Fruit fly (Drosophila melanogaster) whole organism, wandering third instar larva: ENCODE measurements around the gene CG8349.

Experiments used
- Abd-B ChIP-seq: fragments of >200 bp; optimal IDR thresholded peaks from 2 replicates; lab custom pipeline; 2017; ENCODE audit warnings: missing biosample characterization, missing genetic modification characterization
- CG32264 ChIP-seq: fragments of 200-800 bp; sonication (Bioruptor generic); optimal IDR thresholded peaks from 2 replicates; lab custom pipeline; 2016; ENCODE audit warnings: missing biosample characterization, missing genetic modification characterization
- CG9705 ChIP-seq: fragments of 200-800 bp; sonication (Bioruptor generic); optimal IDR thresholded peaks from 2 replicates; lab custom pipeline; 2018; ENCODE audit warnings: missing biosample characterization, mild to moderate bottlenecking, missing genetic modification characterization
- CrebA ChIP-seq: fragments of 200-800 bp; sonication (Bioruptor generic); optimal IDR thresholded peaks from 2 replicates; lab custom pipeline; 2016; ENCODE audit warnings: missing biosample characterization, mild to moderate bottlenecking, missing genetic modification characterization, borderline replicate concordance
- Dif ChIP-seq: fragments of 200-275, 200-300 bp; sonication (Bioruptor generic); optimal IDR thresholded peaks from 2 replicates; lab custom pipeline; 2018; ENCODE audit warnings: missing biosample characterization, missing genetic modification characterization; ENCODE audit not compliant: partially characterized antibody
- GATAd ChIP-seq: sonication (Bioruptor generic); optimal IDR thresholded peaks from 2 replicates; lab custom pipeline; 2016; ENCODE audit warnings: missing biosample characterization, missing genetic modification characterization
- HLH106 ChIP-seq: fragments of 200-800 bp; optimal IDR thresholded peaks from 3 replicates; lab custom pipeline; 2019; ENCODE audit warnings: missing biosample characterization, mild to moderate bottlenecking, missing genetic modification characterization, moderate library complexity
- Hnf4 ChIP-seq: fragments of 200-800 bp; sonication (Bioruptor generic); optimal IDR thresholded peaks from 2 replicates; lab custom pipeline; 2016; ENCODE audit warnings: missing biosample characterization, mild to moderate bottlenecking, missing genetic modification characterization
- Hr78 ChIP-seq: fragments of >200 bp; optimal IDR thresholded peaks from 2 replicates; lab custom pipeline; 2017; ENCODE audit warnings: missing biosample characterization, missing genetic modification characterization
- Hr83 ChIP-seq: fragments of 200-300 bp; sonication (Bioruptor generic); optimal IDR thresholded peaks from 2 replicates; lab custom pipeline; 2016; ENCODE audit warnings: missing biosample characterization, mild to moderate bottlenecking, missing genetic modification characterization, moderate library complexity; ENCODE audit not compliant: poor library complexity, severe bottlenecking
- Jra ChIP-seq: sonication (Bioruptor generic); optimal IDR thresholded peaks from 2 replicates; lab custom pipeline; 2016; ENCODE audit warnings: missing biosample characterization, missing genetic modification characterization
- Mio ChIP-seq: sonication (Bioruptor generic); optimal IDR thresholded peaks from 2 replicates; lab custom pipeline; 2016; ENCODE audit warnings: missing biosample characterization, missing genetic modification characterization
- Myc ChIP-seq: fragments of >200 bp; optimal IDR thresholded peaks from 2 replicates; lab custom pipeline; 2017
- N ChIP-seq: fragments of >200 bp; optimal IDR thresholded peaks from 2 replicates; lab custom pipeline; 2018; ENCODE audit warnings: missing biosample characterization, missing external identifiers, missing genetic modification characterization
- OdsH ChIP-seq: fragments of 200-800 bp; sonication (Bioruptor generic); optimal IDR thresholded peaks from 2 replicates; lab custom pipeline; 2016; ENCODE audit warnings: missing biosample characterization, mild to moderate bottlenecking, missing genetic modification characterization
- Rel ChIP-seq, 2 experiments: fragments of 200-800 bp; sonication (Bioruptor generic) in 1 of 2; optimal IDR thresholded peaks; 2 replicates in 1 of 2; 3 replicates in 1 of 2; lab custom pipeline; 2016 to 2019; ENCODE audit warnings: mild to moderate bottlenecking in 2 of 2, missing biosample characterization in 2 of 2, missing genetic modification characterization in 2 of 2, moderate library complexity in 1 of 2
- Sp1 ChIP-seq: fragments of 200-800 bp; sonication (Bioruptor generic); optimal IDR thresholded peaks from 3 replicates; lab custom pipeline; 2019; ENCODE audit warnings: missing biosample characterization, mild to moderate bottlenecking, missing genetic modification characterization, moderate library complexity
- Vsx2 ChIP-seq: fragments of 200-300, 225-300 bp; sonication (Bioruptor generic); optimal IDR thresholded peaks from 2 replicates; lab custom pipeline; 2018; ENCODE audit warnings: missing biosample characterization, missing genetic modification characterization; ENCODE audit not compliant: partially characterized antibody
- br ChIP-seq: fragments of 200-800 bp; sonication (Bioruptor generic); optimal IDR thresholded peaks from 2 replicates; lab custom pipeline; 2016; ENCODE audit warnings: missing biosample characterization, missing genetic modification characterization
- brk ChIP-seq: fragments of 200-800 bp; sonication (Bioruptor generic); optimal IDR thresholded peaks from 2 replicates; lab custom pipeline; 2016; ENCODE audit warnings: missing biosample characterization, mild to moderate bottlenecking, missing genetic modification characterization
- dl ChIP-seq, 2 experiments: fragments of 175-275, 200-275 bp in 1 of 2; fragments of 200-275 bp in 1 of 2; sonication (Bioruptor generic); optimal IDR thresholded peaks; lab custom pipeline; 2018; ENCODE audit warnings: mild to moderate bottlenecking in 2 of 2, missing biosample characterization in 2 of 2, missing genetic modification characterization in 2 of 2, moderate library complexity in 2 of 2; ENCODE audit not compliant: partially characterized antibody in 2 of 2, insufficient read depth in 1 of 2
- dmrt93B ChIP-seq: fragments of 200-800 bp; sonication (Bioruptor generic); optimal IDR thresholded peaks from 2 replicates; lab custom pipeline; 2018; ENCODE audit warnings: missing biosample characterization, mild to moderate bottlenecking, missing genetic modification characterization
- dsf ChIP-seq: sonication (Bioruptor generic); optimal IDR thresholded peaks from 2 replicates; lab custom pipeline; 2016; ENCODE audit warnings: missing biosample characterization, missing genetic modification characterization, borderline replicate concordance
- ey ChIP-seq: fragments of 200-800 bp; sonication (Bioruptor generic); optimal IDR thresholded peaks from 2 replicates; lab custom pipeline; 2016; ENCODE audit warnings: missing biosample characterization, missing genetic modification characterization
- foxo ChIP-seq, 2 experiments: fragments of 200-800 bp; sonication (Bioruptor generic); optimal IDR thresholded peaks; 2 replicates in 1 of 2; 3 replicates in 1 of 2; lab custom pipeline; 2016 to 2017; ENCODE audit warnings: missing biosample characterization in 2 of 2, missing genetic modification characterization in 2 of 2
- fru ChIP-seq: fragments of 200-800 bp; sonication (Bioruptor generic); optimal IDR thresholded peaks from 3 replicates; lab custom pipeline; 2016; ENCODE audit warnings: missing biosample characterization, mild to moderate bottlenecking, missing genetic modification characterization
- h ChIP-seq: fragments of 200-800 bp; sonication (Bioruptor generic); optimal IDR thresholded peaks from 3 replicates; lab custom pipeline; 2016; ENCODE audit warnings: missing biosample characterization, mild to moderate bottlenecking, missing genetic modification characterization
- jim ChIP-seq: fragments of 175-275, 200-325 bp; sonication (Bioruptor generic); optimal IDR thresholded peaks from 2 replicates; lab custom pipeline; 2016; ENCODE audit warnings: missing biosample characterization, mild to moderate bottlenecking, missing genetic modification characterization
- lola ChIP-seq: fragments of >200 bp; optimal IDR thresholded peaks from 2 replicates; lab custom pipeline; 2017; ENCODE audit warnings: missing biosample characterization, missing genetic modification characterization
- pan ChIP-seq: fragments of >200 bp; optimal IDR thresholded peaks from 2 replicates; lab custom pipeline; 2017
- psq ChIP-seq: fragments of 200-800 bp; sonication (Bioruptor generic); optimal IDR thresholded peaks from 3 replicates; lab custom pipeline; 2017; ENCODE audit warnings: missing biosample characterization, mild to moderate bottlenecking, missing genetic modification characterization, moderate library complexity
- rgr ChIP-seq: fragments of 200-800 bp; sonication (Bioruptor generic); optimal IDR thresholded peaks from 3 replicates; lab custom pipeline; 2016; ENCODE audit warnings: missing biosample characterization, mild to moderate bottlenecking, missing genetic modification characterization
- sage ChIP-seq: fragments of 200-800 bp; sonication (Bioruptor generic); optimal IDR thresholded peaks from 2 replicates; lab custom pipeline; 2016; ENCODE audit warnings: missing biosample characterization, mild to moderate bottlenecking, missing genetic modification characterization
- sv ChIP-seq: fragments of 200-800 bp; sonication (Bioruptor generic); optimal IDR thresholded peaks from 3 replicates; lab custom pipeline; 2016; ENCODE audit warnings: missing biosample characterization, missing genetic modification characterization
- tai ChIP-seq: sonication (Bioruptor generic); optimal IDR thresholded peaks from 2 replicates; lab custom pipeline; 2016; ENCODE audit warnings: missing biosample characterization, missing genetic modification characterization
- usp ChIP-seq: fragments of >200 bp; optimal IDR thresholded peaks from 2 replicates; lab custom pipeline; 2017; ENCODE audit warnings: missing biosample characterization, missing genetic modification characterization
- woc ChIP-seq: sonication (Bioruptor generic); optimal IDR thresholded peaks from 2 replicates; lab custom pipeline; 2016; ENCODE audit warnings: missing biosample characterization, mild to moderate bottlenecking, missing genetic modification characterization

CG8349 gene

dm6 chr2L:8229628-8230027 is 13.9 kb downstream of the CG8349 start (continued):
- TF ChIP-seq foxo (GFP tag; optimal IDR thresholded peaks at IDR 0.05; lab: Kevin White, UChicago): peak in 1 of 2 experiments; percentile 81
- peak; percentile 50 for TF ChIP-seq psq (GFP tag; lab: Kevin White, UChicago)
- peak; percentile 48 for TF ChIP-seq CG32264 (GFP tag; lab: Kevin White, UChicago)
- TF ChIP-seq h (GFP tag; lab: Kevin White, UChicago): peak; percentile 84
- peak; percentile 46 for TF ChIP-seq sage (GFP tag; lab: Kevin White, UChicago)
- TF ChIP-seq fru (GFP tag; lab: Kevin White, UChicago): peak; percentile 76
- TF ChIP-seq GATAd (GFP tag; lab: Kevin White, UChicago): no peak
- no peak for TF ChIP-seq Vsx2
- no peak for TF ChIP-seq Abd-B (GFP tag; lab: Kevin White, UChicago)
- peak; percentile 64 for TF ChIP-seq ey (GFP tag; lab: Kevin White, UChicago)
- TF ChIP-seq Hr83 (GFP tag; lab: Kevin White, UChicago): no peak
- no peak for TF ChIP-seq CG9705
- TF ChIP-seq N (GFP tag; lab: Kevin White, UChicago): no peak
- TF ChIP-seq sv (GFP tag; lab: Kevin White, UChicago): no peak

DNA sequence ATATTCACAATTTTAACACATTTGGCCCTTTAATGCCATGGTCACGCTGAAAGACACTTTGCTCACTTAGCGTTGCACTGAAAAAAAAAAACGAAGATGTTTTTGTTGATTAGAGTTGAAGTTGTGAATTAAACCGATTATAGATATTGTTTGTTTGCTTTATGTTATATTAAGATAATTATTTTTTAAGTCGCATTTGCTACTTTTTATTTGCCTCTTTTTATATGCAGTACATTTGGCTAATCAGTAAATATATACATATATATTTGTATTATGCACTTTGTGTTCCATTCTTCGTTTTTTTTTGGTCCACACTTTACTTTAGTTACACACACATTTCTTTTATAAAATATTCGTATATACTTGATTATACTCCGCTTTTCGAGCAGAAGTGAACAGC is 14.5 kb downstream of the CG8349 start:
- TF ChIP-seq h (GFP tag; lab: Kevin White, UChicago) (no peak), Jra (GFP tag; lab: Kevin White, UChicago) (no peak), OdsH (GFP tag; lab: Kevin White, UChicago) (peak; percentile 5)

- TF ChIP-seq N (GFP tag; lab: Kevin White, UChicago) (no peak), foxo (GFP tag; optimal IDR thresholded peaks at IDR 0.05; lab: Kevin White, UChicago) (peak in 1 of 2 experiments; percentile 34), Dif (GFP tag; lab: Kevin White, UChicago) (no peak), Hnf4 (GFP tag; lab: Kevin White, UChicago) (peak; percentile 37), rgr (GFP tag; lab: Kevin White, UChicago) (peak; percentile 42), fru (GFP tag; lab: Kevin White, UChicago) (peak; percentile 43), sv (GFP tag; lab: Kevin White, UChicago) (no peak), ey (GFP tag; lab: Kevin White, UChicago) (peak; percentile 42), dmrt93B (GFP tag; lab: Kevin White, UChicago) (no peak), h (GFP tag; lab: Kevin White, UChicago) (peak; percentile 37), tai (GFP tag; lab: Kevin White, UChicago) (no peak), Jra (GFP tag; lab: Kevin White, UChicago) (no peak), psq (GFP tag; lab: Kevin White, UChicago) (peak; percentile 3), HLH106 (tag; lab: Kevin White, UChicago) (peak; percentile 14), br (GFP tag; lab: Kevin White, UChicago) (peak; percentile 41), dl (GFP tag; optimal IDR thresholded peaks at IDR 0.05; lab: Kevin White, UChicago; ENCODE audit: insufficient read depth in 1 of 2, partially characterized antibody in 2 of 2) (no peak)
These were observed 16.7 kb downstream of the CG8349 start for dm6 chr2L:8232389-8232788.

DNA sequence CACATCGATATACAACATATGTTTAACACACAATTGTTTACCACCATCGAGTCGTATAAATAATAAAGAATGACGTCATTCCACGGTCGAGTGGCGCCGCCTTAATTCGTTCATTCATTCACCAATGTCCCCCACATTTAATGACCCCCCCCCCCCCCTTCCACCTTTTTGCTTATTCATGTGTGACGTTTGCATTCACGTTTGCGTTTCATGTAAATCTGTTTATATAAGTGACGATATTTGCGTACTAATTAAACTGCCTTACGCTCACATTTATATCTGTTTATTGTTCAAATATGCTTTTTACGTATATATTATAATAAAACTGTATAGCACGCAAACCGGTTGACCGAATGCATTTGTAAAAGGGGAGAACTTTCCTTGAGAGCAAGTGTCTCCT is 17.9 kb downstream of the CG8349 start:
- TF ChIP-seq Sp1 (GFP tag; lab: Kevin White, UChicago) (peak; percentile 28), dl (GFP tag; optimal IDR thresholded peaks at IDR 0.05; lab: Kevin White, UChicago; ENCODE audit: insufficient read depth in 1 of 2, partially characterized antibody in 2 of 2) (no peak), Abd-B (GFP tag; lab: Kevin White, UChicago) (no peak), pan (no peak), fru (GFP tag; lab: Kevin White, UChicago) (no peak), brk (GFP tag; lab: Kevin White, UChicago) (no peak), sage (GFP tag; lab: Kevin White, UChicago) (no peak), rgr (GFP tag; lab: Kevin White, UChicago) (peak; percentile 50), Hr83 (GFP tag; lab: Kevin White, UChicago) (peak; percentile 20), psq (GFP tag; lab: Kevin White, UChicago) (no peak), Hr78 (GFP tag; lab: Kevin White, UChicago) (no peak), dsf (GFP tag; lab: Kevin White, UChicago) (no peak), HLH106 (tag; lab: Kevin White, UChicago) (no peak), jim (GFP tag; lab: Kevin White, UChicago) (no peak), Jra (GFP tag; lab: Kevin White, UChicago) (no peak), CG9705 (peak; percentile 16), Vsx2 (no peak), sv (GFP tag; lab: Kevin White, UChicago) (no peak), OdsH (GFP tag; lab: Kevin White, UChicago) (peak; percentile 15), tai (GFP tag; lab: Kevin White, UChicago) (no peak), ey (GFP tag; lab: Kevin White, UChicago) (no peak), Hnf4 (GFP tag; lab: Kevin White, UChicago) (peak; percentile 27), woc (GFP tag; lab: Kevin White, UChicago) (no peak), br (GFP tag; lab: Kevin White, UChicago) (peak; percentile 42), Myc (no peak), foxo (GFP tag; optimal IDR thresholded peaks at IDR 0.05; lab: Kevin White, UChicago) (no peak), GATAd (GFP tag; lab: Kevin White, UChicago) (no peak), CrebA (GFP tag; lab: Kevin White, UChicago) (no peak), usp (no peak), Rel (GFP tag; optimal IDR thresholded peaks at IDR 0.05; lab: Kevin White, UChicago) (no peak), Rel (tag; optimal IDR thresholded peaks at IDR 0.05; lab: Kevin White, UChicago) (peak; percentile 15), N (GFP tag; lab: Kevin White, UChicago) (no peak), Mio (GFP tag; lab: Kevin White, UChicago) (no peak), lola (no peak), CG32264 (GFP tag; lab: Kevin White, UChicago) (no peak), Dif (GFP tag; lab: Kevin White, UChicago) (no peak), dmrt93B (GFP tag; lab: Kevin White, UChicago) (no peak), h (GFP tag; lab: Kevin White, UChicago) (peak; percentile 21)
